Worm (Caenorhabditis elegans): Measurements from ENCODE around the gene cdh-12.

- TF ChIP-seq lsy-27 (tag; optimal IDR thresholded peaks at IDR 0.05; ENCODE audit: borderline replicate concordance, insufficient read depth) (no peak), snpc-4 (GFP tag; optimal IDR thresholded peaks at IDR 0.05) (no peak), snpc-4 (tag; optimal IDR thresholded peaks at IDR 0.05) (no peak), unc-130 (GFP tag; optimal IDR thresholded peaks at IDR 0.05) (no peak), unc-62 (GFP tag; optimal IDR thresholded peaks at IDR 0.05) (no peak), zim-3 (tag; optimal IDR thresholded peaks at IDR 0.05) (no peak), bed-2 (GFP tag; IDR thresholded peaks at IDR 0.05) (no peak), T07F8.4 (tag; optimal IDR thresholded peaks at IDR 0.05) (no peak), die-1 (tag; optimal IDR thresholded peaks at IDR 0.05) (no peak), nfya-1 (tag; optimal IDR thresholded peaks at IDR 0.05; ENCODE audit: borderline replicate concordance, insufficient read depth) (no peak), let-607 (tag; optimal IDR thresholded peaks at IDR 0.05) (no peak), pha-4 (tag; optimal IDR thresholded peaks at IDR 0.05) (no peak), ekl-4 (GFP tag; IDR thresholded peaks at IDR 0.05) (no peak), somi-1 (GFP tag; optimal IDR thresholded peaks at IDR 0.05) (no peak)
Measured at ce11 chrIII:1135925-1136324, 15.9 kb upstream of the cdh-12 start, which contains the start of gene lgc-46.
